Fruit fly (Drosophila melanogaster): ENCODE results near the gene OdsH.

- TF ChIP-seq pho (GFP tag; optimal IDR thresholded peaks at IDR 0.05) (no peak), cato (GFP tag; optimal IDR thresholded peaks at IDR 0.05; ENCODE audit: borderline replicate concordance) (no peak), Hand (GFP tag; optimal IDR thresholded peaks at IDR 0.05) (no peak), CG1832 (GFP tag; optimal IDR thresholded peaks at IDR 0.05) (no peak)
Observed at dm6 chrX:17852457-17852856, 61.6 kb downstream of the OdsH start, which contains the start of gene CG32554.
